Worm (Caenorhabditis elegans) whole organism, L4 larva: ENCODE data around the gene K02A6.1.

ENCODE experiments used
- F49E8.2 ChIP-seq: sonication (generic microtip); optimal IDR thresholded peaks from 2 replicates; lab custom pipeline; 2016; ENCODE audit warnings: missing compliant biosample characterization, mild to moderate bottlenecking, missing genetic modification characterization, borderline replicate concordance
- T26A8.4 ChIP-seq: fragments of 200-800 bp; sonication (Bioruptor generic); IDR thresholded peaks from 2 replicates; pipeline ENCODE4 v1.3.6; 2022; ENCODE audit warnings: missing genetic modification characterization, missing compliant biosample characterization
- aha-1 ChIP-seq: fragments of 150-350 bp; peaks from one replicate; lab custom pipeline; 2014; ENCODE audit warnings: missing biosample characterization, missing genetic modification characterization
- ceh-20 ChIP-seq: fragments of 200-800 bp; sonication (Bioruptor generic); IDR thresholded peaks from 2 replicates; pipeline ENCODE4 v1.3.6; 2022; ENCODE audit warnings: missing genetic modification reagents, missing genetic modification characterization, missing compliant biosample characterization
- ceh-28 ChIP-seq: fragments of 150-350 bp; optimal IDR thresholded peaks from 2 replicates; lab custom pipeline; 2014; ENCODE audit warnings: missing biosample characterization, missing genetic modification reagents, missing genetic modification characterization
- cey-2 ChIP-seq: sonication (generic microtip); optimal IDR thresholded peaks from 3 replicates; lab custom pipeline; 2017; ENCODE audit warnings: missing genetic modification characterization, mild to moderate bottlenecking, missing compliant biosample characterization, antibody characterized with exemption, borderline replicate concordance; ENCODE audit not compliant: insufficient read depth
- daf-16 ChIP-seq, 3 experiments: sonication (generic microtip); optimal IDR thresholded peaks; 2 replicates each; lab custom pipeline; 2016 to 2017; ENCODE audit warnings: missing genetic modification characterization in 3 of 3, missing genetic modification reagents in 3 of 3, mild to moderate bottlenecking in 2 of 3, missing compliant biosample characterization in 2 of 3, missing biosample characterization in 1 of 3, moderate library complexity in 1 of 3
- daf-19 ChIP-seq: fragments of 200-800 bp; sonication (Bioruptor generic); conservative IDR thresholded peaks from 2 replicates; pipeline ENCODE4 v1.3.6; 2022; ENCODE audit warnings: missing genetic modification characterization, missing compliant biosample characterization
- dmd-6 ChIP-seq: fragments of 200-800 bp; sonication (Bioruptor generic); IDR thresholded peaks from 2 replicates; pipeline ENCODE4 v1.3.6; 2022; ENCODE audit warnings: missing genetic modification reagents, missing genetic modification characterization, missing compliant biosample characterization
- dmd-8 ChIP-seq: fragments of 200-800 bp; sonication (Bioruptor generic); IDR thresholded peaks from 2 replicates; pipeline ENCODE4 v1.3.6; 2022; ENCODE audit warnings: missing genetic modification characterization, missing compliant biosample characterization
- dpl-1 ChIP-seq: fragments of 150-350 bp; optimal IDR thresholded peaks from 2 replicates; lab custom pipeline; 2014; ENCODE audit warnings: missing biosample characterization, missing genetic modification reagents, missing genetic modification characterization
- duxl-1 ChIP-seq: sonication (generic microtip); optimal IDR thresholded peaks from 2 replicates; lab custom pipeline; 2016; ENCODE audit warnings: mild to moderate bottlenecking, missing genetic modification characterization, moderate library complexity, missing compliant biosample characterization; ENCODE audit not compliant: poor library complexity
- dve-1 ChIP-seq: sonication (generic microtip); optimal IDR thresholded peaks from 2 replicates; lab custom pipeline; 2017; ENCODE audit warnings: antibody characterized with exemption, mild to moderate bottlenecking, missing genetic modification characterization, missing compliant biosample characterization; ENCODE audit not compliant: insufficient read depth
- egl-27 ChIP-seq: sonication (generic microtip); optimal IDR thresholded peaks from 3 replicates; lab custom pipeline; 2017; ENCODE audit warnings: missing biosample characterization, missing genetic modification reagents, missing genetic modification characterization
- gei-8 ChIP-seq: fragments of 200-800 bp; sonication (Bioruptor generic); optimal IDR thresholded peaks from 2 replicates; lab custom pipeline; 2018; ENCODE audit warnings: mild to moderate bottlenecking, missing genetic modification characterization, missing compliant biosample characterization
- hlh-11 ChIP-seq: fragments of 200-800 bp; sonication (Bioruptor generic); optimal IDR thresholded peaks from 2 replicates; lab custom pipeline; 2018; ENCODE audit warnings: mild to moderate bottlenecking, missing genetic modification characterization, missing compliant biosample characterization
- hmg-1.1 ChIP-seq: fragments of 200-800 bp; sonication (Bioruptor generic); IDR thresholded peaks from 2 replicates; pipeline ENCODE4 v1.3.6; 2022; ENCODE audit warnings: missing genetic modification reagents, missing genetic modification characterization, missing compliant biosample characterization
- lim-7 ChIP-seq: fragments of 200-800 bp; sonication (Bioruptor generic); IDR thresholded peaks from 2 replicates; pipeline ENCODE4 v1.3.6; 2022; ENCODE audit warnings: missing genetic modification characterization, missing compliant biosample characterization
- lin-38 ChIP-seq: fragments of 200-800 bp; sonication (Bioruptor generic); IDR thresholded peaks from 2 replicates; pipeline ENCODE4 v1.3.6; 2022; ENCODE audit warnings: missing genetic modification reagents, missing genetic modification characterization, missing compliant biosample characterization
- lin-39 ChIP-seq: fragments of 150-350 bp; optimal IDR thresholded peaks from 2 replicates; lab custom pipeline; 2014; ENCODE audit warnings: missing biosample characterization, missing genetic modification reagents, missing genetic modification characterization
- lsy-2 ChIP-seq, 2 experiments: fragments of 150-350 bp in 1 of 2; sonication (generic microtip) in 1 of 2; optimal IDR thresholded peaks; 2 replicates each; lab custom pipeline; 2014 to 2017; ENCODE audit warnings: missing biosample characterization in 2 of 2, missing genetic modification characterization in 2 of 2
- madf-9 ChIP-seq: fragments of 200-800 bp; sonication (Bioruptor generic); conservative IDR thresholded peaks from 2 replicates; pipeline ENCODE4 v1.3.6; 2022; ENCODE audit warnings: missing genetic modification reagents, missing genetic modification characterization, missing compliant biosample characterization
- mdl-1 ChIP-seq, 2 experiments: fragments of 150-350 bp in 1 of 2; sonication (generic microtip) in 1 of 2; optimal IDR thresholded peaks; 2 replicates each; lab custom pipeline; 2014 to 2017; ENCODE audit warnings: missing biosample characterization in 2 of 2, missing genetic modification characterization in 2 of 2
- mdt-29 ChIP-seq: fragments of 200-800 bp; sonication (Bioruptor generic); IDR thresholded peaks from 2 replicates; pipeline ENCODE4 v1.3.6; 2022; ENCODE audit warnings: missing genetic modification reagents, missing genetic modification characterization, missing compliant biosample characterization
- mes-2 ChIP-seq: sonication (generic microtip); optimal IDR thresholded peaks from 2 replicates; lab custom pipeline; 2016; ENCODE audit warnings: missing genotype, mild to moderate bottlenecking, missing genetic modification characterization, missing compliant biosample characterization; ENCODE audit not compliant: poor library complexity, severe bottlenecking
- mxl-3 ChIP-seq: fragments of 200-800 bp; sonication (Bioruptor generic); optimal IDR thresholded peaks from 2 replicates; lab custom pipeline; 2018; ENCODE audit warnings: mild to moderate bottlenecking, missing genetic modification characterization, missing compliant biosample characterization
- nhr-10 ChIP-seq: fragments of 150-350 bp; optimal IDR thresholded peaks from 2 replicates; lab custom pipeline; 2014; ENCODE audit warnings: missing biosample characterization, missing genetic modification characterization
- nhr-102 ChIP-seq: sonication (generic microtip); optimal IDR thresholded peaks from 2 replicates; lab custom pipeline; 2016; ENCODE audit warnings: mild to moderate bottlenecking, missing genetic modification characterization, moderate library complexity, missing compliant biosample characterization
- nhr-111 ChIP-seq: fragments of 200-800 bp; sonication (Bioruptor generic); optimal IDR thresholded peaks from 2 replicates; lab custom pipeline; 2018; ENCODE audit warnings: mild to moderate bottlenecking, missing genetic modification characterization, missing compliant biosample characterization
- nhr-28 ChIP-seq: fragments of 150-350 bp; optimal IDR thresholded peaks from 2 replicates; lab custom pipeline; 2014; ENCODE audit warnings: missing biosample characterization, missing genetic modification characterization
- nhr-6 ChIP-seq: fragments of 150-350 bp; optimal IDR thresholded peaks from 2 replicates; lab custom pipeline; 2014; ENCODE audit warnings: missing biosample characterization, missing genetic modification characterization
- nhr-77 ChIP-seq: fragments of 150-350 bp; optimal IDR thresholded peaks from 2 replicates; lab custom pipeline; 2014; ENCODE audit warnings: missing biosample characterization, missing genetic modification characterization
- php-3 ChIP-seq: fragments of 200-800 bp; sonication (Bioruptor generic); IDR thresholded peaks from 2 replicates; pipeline ENCODE4 v1.3.6; 2022; ENCODE audit warnings: missing genetic modification reagents, missing genetic modification characterization, missing compliant biosample characterization
- pqm-1 ChIP-seq: sonication (generic microtip); optimal IDR thresholded peaks from 2 replicates; lab custom pipeline; 2017; ENCODE audit warnings: missing biosample characterization, missing genetic modification characterization
- snpc-1.2 ChIP-seq: fragments of 200-800 bp; sonication (Bioruptor generic); IDR thresholded peaks from 2 replicates; pipeline ENCODE4 v1.3.6; 2022; ENCODE audit warnings: missing genetic modification reagents, missing genetic modification characterization, missing compliant biosample characterization
- spr-1 ChIP-seq: sonication (generic microtip); optimal IDR thresholded peaks from 2 replicates; lab custom pipeline; 2016; ENCODE audit warnings: mild to moderate bottlenecking, missing genetic modification characterization, missing compliant biosample characterization
- spr-3 ChIP-seq: fragments of 200-800 bp; sonication (Bioruptor generic); optimal IDR thresholded peaks from 2 replicates; lab custom pipeline; 2018; ENCODE audit warnings: mild to moderate bottlenecking, missing genetic modification characterization, missing compliant biosample characterization
- tra-1 ChIP-seq: fragments of 200-800 bp; sonication (Bioruptor generic); IDR thresholded peaks from 2 replicates; pipeline ENCODE4 v1.3.6; 2022; ENCODE audit warnings: missing genetic modification reagents, missing genetic modification characterization, missing compliant biosample characterization
- unc-62 ChIP-seq, 3 experiments: fragments of 150-350 bp in 1 of 3; sonication (generic microtip); optimal IDR thresholded peaks in 2 of 3; peaks in 1 of 3; 1 replicate in 1 of 3; 2 replicates in 2 of 3; lab custom pipeline; 2014 to 2017; ENCODE audit warnings: missing biosample characterization in 3 of 3, missing genetic modification characterization in 3 of 3, missing genetic modification reagents in 3 of 3, missing genotype in 1 of 3
- zfp-2 ChIP-seq: sonication (generic microtip); optimal IDR thresholded peaks from 2 replicates; lab custom pipeline; 2016; ENCODE audit warnings: mild to moderate bottlenecking, missing genetic modification characterization, missing compliant biosample characterization
- zfp-3 ChIP-seq: fragments of 200-800 bp; sonication (Bioruptor generic); conservative IDR thresholded peaks from 2 replicates; pipeline ENCODE4 v1.3.6; 2022; ENCODE audit warnings: missing genetic modification reagents, missing genetic modification characterization, missing compliant biosample characterization
- zip-11 ChIP-seq: fragments of 200-800 bp; sonication (Bioruptor generic); IDR thresholded peaks from 2 replicates; pipeline ENCODE4 v1.3.6; 2022; ENCODE audit warnings: missing genetic modification characterization, missing compliant biosample characterization
- zip-2 ChIP-seq: fragments of 150-350 bp; optimal IDR thresholded peaks from 2 replicates; lab custom pipeline; 2014; ENCODE audit warnings: missing biosample characterization, missing genetic modification characterization
- ztf-11 ChIP-seq: fragments of 150-350 bp; optimal IDR thresholded peaks from 2 replicates; lab custom pipeline; 2014; ENCODE audit warnings: missing biosample characterization, missing genetic modification characterization

The K02A6.1 gene

ce11 chrX:8243116-8243515 lies 23.6 kb downstream of the K02A6.1 start (continued):
- TF ChIP-seq mxl-3 (GFP tag; lab: Kevin White, UChicago), result peak; percentile 91
- no peak for TF ChIP-seq duxl-1
- no peak for TF ChIP-seq ceh-28 (tag; lab: Kevin White, UChicago)
- 0 out of 2 replicates have a peak, but pooled peaks have one; percentile 19 for TF ChIP-seq madf-9 (GFP tag; lab: Robert Waterston, UW)
- peak; percentile 67 for TF ChIP-seq nhr-10 (tag; lab: Kevin White, UChicago)
- no peak for TF ChIP-seq ztf-11

- TF ChIP-seq nhr-102 (tag; lab: Kevin White, UChicago) (no peak), dve-1 (tag; lab: Kevin White, UChicago) (peak; percentile 68), spr-3 (GFP tag; lab: Kevin White, UChicago) (no peak), hlh-11 (tag; lab: Kevin White, UChicago) (peak; percentile 23), lsy-2 (tag; optimal IDR thresholded peaks at IDR 0.05; lab: Kevin White, UChicago) (no peak), nhr-28 (tag; lab: Kevin White, UChicago) (peak; percentile 43), T26A8.4 (GFP tag; lab: Robert Waterston, UW) (no peak), mdt-29 (no peak), nhr-77 (tag; lab: Kevin White, UChicago) (peak; percentile 36), daf-16 (GFP tag; optimal IDR thresholded peaks at IDR 0.05; lab: Kevin White, UChicago) (no peak), daf-16 (tag; optimal IDR thresholded peaks at IDR 0.05; lab: Kevin White, UChicago) (peak; percentile 75), dmd-6 (peak; percentile 67), pqm-1 (tag; lab: Kevin White, UChicago) (peak; percentile 38), php-3 (GFP tag; lab: Robert Waterston, UW) (peak; percentile 21; the same call in 1 of the 2 replicates)
Observed at ce11 chrX:8246126-8246525, 26.6 kb downstream of the K02A6.1 start, which contains the start of gene kqt-2. kqt-2 (minus strand) TSS chrX:8246369.

- TF ChIP-seq zfp-3 (GFP tag; lab: Robert Waterston, UW), result no peak
- TF ChIP-seq aha-1 (tag; lab: Kevin White, UChicago), result peak; percentile 67
- no peak for TF ChIP-seq snpc-1.2 (GFP tag; lab: Robert Waterston, UW)
- peak; percentile 53 for TF ChIP-seq nhr-28 (tag; lab: Kevin White, UChicago)
- TF ChIP-seq daf-16 (GFP tag; optimal IDR thresholded peaks at IDR 0.05; lab: Kevin White, UChicago), result no peak
- TF ChIP-seq daf-16 (tag; optimal IDR thresholded peaks at IDR 0.05; lab: Kevin White, UChicago), result no peak
- no peak for TF ChIP-seq egl-27 (tag; lab: Kevin White, UChicago)
- TF ChIP-seq dpl-1, result no peak
- no peak for TF ChIP-seq lim-7 (GFP tag; lab: Robert Waterston, UW)
- no peak for TF ChIP-seq mes-2 (tag; lab: Kevin White, UChicago)
- no peak for TF ChIP-seq gei-8
- no peak for TF ChIP-seq mdl-1 (tag; optimal IDR thresholded peaks at IDR 0.05; lab: Kevin White, UChicago)
- peak in 1 of 2 experiments; percentile 70 for TF ChIP-seq unc-62 (GFP tag; optimal IDR thresholded peaks at IDR 0.05 in 1 of 2; lab: Kevin White, UChicago)
- no peak for TF ChIP-seq unc-62 (tag; optimal IDR thresholded peaks at IDR 0.05; lab: Kevin White, UChicago)
- TF ChIP-seq, all 104 proteins: peak for 3
Observed at ce11 chrX:8247088-8247487, 27.6 kb downstream of the K02A6.1 start.

- TF ChIP-seq nhr-28 (tag; lab: Kevin White, UChicago) (peak; percentile 7), hmg-1.1 (GFP tag; lab: Robert Waterston, UW) (peak; percentile 56), daf-19 (GFP tag; lab: Robert Waterston, UW) (no peak), cey-2 (tag; lab: Kevin White, UChicago) (no peak), nhr-6 (tag; lab: Kevin White, UChicago) (no peak), lin-39 (tag; lab: Kevin White, UChicago) (no peak), tra-1 (GFP tag; lab: Robert Waterston, UW) (no peak), zip-2 (no peak), lsy-2 (tag; optimal IDR thresholded peaks at IDR 0.05; lab: Kevin White, UChicago) (peak in 1 of 2 experiments; percentile 20), dmd-8 (GFP tag; lab: Robert Waterston, UW) (no peak), ceh-20 (GFP tag; lab: Robert Waterston, UW) (no peak), ceh-28 (tag; lab: Kevin White, UChicago) (no peak), zip-11 (GFP tag; lab: Robert Waterston, UW) (no peak), spr-1 (tag; lab: Kevin White, UChicago) (no peak), F49E8.2 (tag; lab: Kevin White, UChicago) (no peak), zfp-2 (tag; lab: Kevin White, UChicago) (no peak), lin-38 (GFP tag; lab: Robert Waterston, UW) (no peak), nhr-111 (GFP tag; lab: Kevin White, UChicago) (no peak), hlh-11 (tag; lab: Kevin White, UChicago) (peak; percentile 33), lim-7 (GFP tag; lab: Robert Waterston, UW) (no peak)
Observed at ce11 chrX:8252293-8252692, 32.8 kb downstream of the K02A6.1 start, which contains the start of gene M60.6. M60.6 (minus strand) TSS chrX:8252458.
